Worm (Caenorhabditis elegans) whole organism, mixed stage, embryonic: ENCODE data around the gene kcc-2.

ENCODE experiments used
- bed-3 ChIP-seq: fragments of 200-800 bp; sonication (Bioruptor generic); optimal IDR thresholded peaks from 3 replicates; lab custom pipeline; 2018; ENCODE audit warnings: mild to moderate bottlenecking, missing genetic modification characterization, moderate library complexity, missing compliant biosample characterization
- blmp-1 ChIP-seq: fragments of 150-350 bp; optimal IDR thresholded peaks from 2 replicates; lab custom pipeline; 2014; ENCODE audit warnings: missing biosample characterization, missing genetic modification characterization
- ces-1 ChIP-seq: fragments of 150-350 bp; optimal IDR thresholded peaks from 2 replicates; lab custom pipeline; 2014; ENCODE audit warnings: missing biosample characterization, missing genetic modification reagents, missing genetic modification characterization
- elt-3 ChIP-seq: fragments of 150-350 bp; optimal IDR thresholded peaks from 2 replicates; lab custom pipeline; 2014; ENCODE audit warnings: missing biosample characterization, missing genetic modification characterization
- hlh-1 ChIP-seq: fragments of 150-350 bp; optimal IDR thresholded peaks from 2 replicates; lab custom pipeline; 2014; ENCODE audit warnings: missing biosample characterization, missing genetic modification reagents, missing genetic modification characterization
- lin-13 ChIP-seq: fragments of 150-350 bp; optimal IDR thresholded peaks from 2 replicates; lab custom pipeline; 2014; ENCODE audit warnings: missing biosample characterization, missing genetic modification characterization
- lin-32 ChIP-seq: fragments of 200-800 bp; sonication (Bioruptor generic); optimal IDR thresholded peaks from 2 replicates; lab custom pipeline; 2018; ENCODE audit warnings: mild to moderate bottlenecking, missing genetic modification characterization, missing compliant biosample characterization
- nhr-237 ChIP-seq: fragments of 150-350 bp; optimal IDR thresholded peaks from 2 replicates; lab custom pipeline; 2014; ENCODE audit warnings: missing biosample characterization, missing genetic modification characterization
- nhr-76 ChIP-seq: sonication (generic microtip); optimal IDR thresholded peaks from 2 replicates; lab custom pipeline; 2017; ENCODE audit warnings: missing biosample characterization, missing genetic modification characterization
- pha-4 ChIP-seq: fragments of 150-350 bp; optimal IDR thresholded peaks from 2 replicates; lab custom pipeline; 2018; ENCODE audit warnings: missing biosample characterization, missing genetic modification reagents, missing genetic modification characterization
- unc-62 ChIP-seq: fragments of 150-350 bp; optimal IDR thresholded peaks from 2 replicates; lab custom pipeline; 2014; ENCODE audit warnings: missing biosample characterization, missing genetic modification reagents, missing genetic modification characterization
- ztf-11 ChIP-seq: fragments of 150-350 bp; optimal IDR thresholded peaks from 2 replicates; lab custom pipeline; 2014; ENCODE audit warnings: missing biosample characterization, missing genetic modification characterization

DNA sequence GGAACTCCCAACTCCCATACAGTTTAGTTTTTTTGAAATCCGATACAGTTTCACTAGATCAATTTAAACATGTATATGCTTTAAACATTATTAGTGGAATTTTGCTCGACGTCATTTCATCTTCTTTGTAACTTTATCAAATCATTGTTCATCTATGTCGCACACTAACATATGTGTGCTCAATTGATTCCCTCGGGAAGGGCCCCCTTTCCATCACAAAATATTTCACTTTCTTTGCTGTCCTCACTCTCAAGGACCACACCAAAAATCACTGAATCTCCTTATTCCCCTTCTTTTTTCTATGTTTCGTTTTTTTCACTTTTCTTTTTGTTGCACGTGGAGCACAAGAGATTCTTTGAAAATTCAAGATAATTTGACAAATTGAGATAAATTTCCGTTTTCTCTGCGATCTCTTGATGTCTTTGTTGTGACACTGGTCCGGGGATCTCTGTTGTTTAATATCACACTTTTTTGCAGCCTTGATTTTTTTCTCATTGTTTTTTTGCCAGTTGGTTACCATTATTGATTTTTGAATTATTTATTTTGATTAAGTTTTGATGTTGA is 6.5 kb downstream of the kcc-2 start:
- TF ChIP-seq nhr-76 (no peak), lin-13 (tag; lab: Kevin White, UChicago) (no peak), blmp-1 (no peak), bed-3 (GFP tag; lab: Kevin White, UChicago) (no peak), lin-32 (no peak), ces-1 (GFP tag; lab: Kevin White, UChicago) (peak; percentile 16), nhr-237 (tag; lab: Kevin White, UChicago) (no peak), elt-3 (tag; lab: Kevin White, UChicago) (no peak), pha-4 (tag; lab: Kevin White, UChicago) (no peak), unc-62 (no peak), hlh-1 (no peak), ztf-11 (tag; lab: Kevin White, UChicago) (no peak)
